Worm (Caenorhabditis elegans) whole organism, mixed stage, embryonic: Measurements from ENCODE around the gene str-232.
"Not testable (repeated sequence)": the region's sequence is repeated elsewhere in the genome, so short reads cannot be mapped to it uniquely, and the experiment has no call there.

Source experiments
- M03D4.4 ChIP-seq: sonication (generic microtip); optimal IDR thresholded peaks from 2 replicates; lab custom pipeline; 2017; ENCODE audit warnings: mild to moderate bottlenecking, missing genetic modification characterization, missing compliant biosample characterization
- blmp-1 ChIP-seq: fragments of 150-350 bp; optimal IDR thresholded peaks from 2 replicates; lab custom pipeline; 2014; ENCODE audit warnings: missing biosample characterization, missing genetic modification characterization
- ceh-39 ChIP-seq: fragments of 150-350 bp; optimal IDR thresholded peaks from 2 replicates; lab custom pipeline; 2014; ENCODE audit warnings: missing biosample characterization, missing genetic modification characterization
- ceh-43 ChIP-seq: fragments of 200-800 bp; sonication (Bioruptor generic); optimal IDR thresholded peaks from 2 replicates; lab custom pipeline; 2018; ENCODE audit warnings: mild to moderate bottlenecking, missing genetic modification characterization, moderate library complexity, missing compliant biosample characterization
- ceh-83 ChIP-seq: fragments of 200-800 bp; sonication (Bioruptor generic); optimal IDR thresholded peaks from 2 replicates; lab custom pipeline; 2018; ENCODE audit warnings: mild to moderate bottlenecking, missing genetic modification characterization, missing compliant biosample characterization
- ces-1 ChIP-seq: fragments of 150-350 bp; optimal IDR thresholded peaks from 2 replicates; lab custom pipeline; 2014; ENCODE audit warnings: missing biosample characterization, missing genetic modification reagents, missing genetic modification characterization
- drap-1 ChIP-seq: fragments of 200-800 bp; sonication (Bioruptor generic); optimal IDR thresholded peaks from 3 replicates; lab custom pipeline; 2018; ENCODE audit warnings: mild to moderate bottlenecking, missing genetic modification characterization, missing compliant biosample characterization
- elt-1 ChIP-seq: sonication (generic microtip); optimal IDR thresholded peaks from 2 replicates; lab custom pipeline; 2017; ENCODE audit warnings: missing genetic modification characterization, mild to moderate bottlenecking, missing compliant biosample characterization, antibody characterized with exemption, moderate library complexity, borderline replicate concordance; ENCODE audit not compliant: insufficient read depth
- elt-3 ChIP-seq: fragments of 150-350 bp; optimal IDR thresholded peaks from 2 replicates; lab custom pipeline; 2014; ENCODE audit warnings: missing biosample characterization, missing genetic modification characterization
- flh-1 ChIP-seq: fragments of 200-800 bp; sonication (Bioruptor generic); optimal IDR thresholded peaks from 2 replicates; lab custom pipeline; 2018; ENCODE audit warnings: mild to moderate bottlenecking, missing genetic modification characterization, moderate library complexity, missing compliant biosample characterization
- hlh-1 ChIP-seq: fragments of 150-350 bp; optimal IDR thresholded peaks from 2 replicates; lab custom pipeline; 2014; ENCODE audit warnings: missing biosample characterization, missing genetic modification reagents, missing genetic modification characterization
- lin-13 ChIP-seq: fragments of 150-350 bp; optimal IDR thresholded peaks from 2 replicates; lab custom pipeline; 2014; ENCODE audit warnings: missing biosample characterization, missing genetic modification characterization
- lin-32 ChIP-seq: fragments of 200-800 bp; sonication (Bioruptor generic); optimal IDR thresholded peaks from 2 replicates; lab custom pipeline; 2018; ENCODE audit warnings: mild to moderate bottlenecking, missing genetic modification characterization, missing compliant biosample characterization
- lsy-2 ChIP-seq: fragments of 150-350 bp; optimal IDR thresholded peaks from 2 replicates; lab custom pipeline; 2014; ENCODE audit warnings: missing biosample characterization, missing genetic modification characterization
- mep-1 ChIP-seq: fragments of 150-350 bp; optimal IDR thresholded peaks from 2 replicates; lab custom pipeline; 2017; ENCODE audit warnings: missing biosample characterization, missing genetic modification reagents, missing genetic modification characterization, inconsistent platforms
- mls-2 ChIP-seq: sonication (generic microtip); optimal IDR thresholded peaks from 2 replicates; lab custom pipeline; 2016; ENCODE audit warnings: mild to moderate bottlenecking, missing genetic modification characterization, moderate library complexity, missing compliant biosample characterization
- nhr-12 ChIP-seq: fragments of 150-350 bp; optimal IDR thresholded peaks from 2 replicates; lab custom pipeline; 2014; ENCODE audit warnings: missing biosample characterization, missing genetic modification characterization
- nhr-2 ChIP-seq: fragments of 150-350 bp; optimal IDR thresholded peaks from 2 replicates; lab custom pipeline; 2014; ENCODE audit warnings: missing biosample characterization, missing genetic modification characterization
- nhr-237 ChIP-seq: fragments of 150-350 bp; optimal IDR thresholded peaks from 2 replicates; lab custom pipeline; 2014; ENCODE audit warnings: missing biosample characterization, missing genetic modification characterization
- nhr-28 ChIP-seq: fragments of 150-350 bp; optimal IDR thresholded peaks from 2 replicates; lab custom pipeline; 2014; ENCODE audit warnings: missing biosample characterization, missing genetic modification characterization
- nhr-76 ChIP-seq: sonication (generic microtip); optimal IDR thresholded peaks from 2 replicates; lab custom pipeline; 2017; ENCODE audit warnings: missing biosample characterization, missing genetic modification characterization
- pha-4 ChIP-seq: fragments of 150-350 bp; optimal IDR thresholded peaks from 2 replicates; lab custom pipeline; 2018; ENCODE audit warnings: missing biosample characterization, missing genetic modification reagents, missing genetic modification characterization
- sem-2 ChIP-seq: fragments of 200-800 bp; sonication (Bioruptor generic); optimal IDR thresholded peaks from 2 replicates; lab custom pipeline; 2018; ENCODE audit warnings: mild to moderate bottlenecking, missing genetic modification characterization, missing compliant biosample characterization
- snpc-4 ChIP-seq: fragments of 150-350 bp; optimal IDR thresholded peaks from 2 replicates; lab custom pipeline; 2014; ENCODE audit warnings: missing biosample characterization, missing genetic modification characterization
- sptf-1 ChIP-seq: sonication (generic microtip); optimal IDR thresholded peaks from 2 replicates; lab custom pipeline; 2017; ENCODE audit warnings: mild to moderate bottlenecking, missing genetic modification characterization, moderate library complexity, missing compliant biosample characterization
- tbx-8 ChIP-seq: fragments of 200-800 bp; sonication (Bioruptor generic); optimal IDR thresholded peaks from 2 replicates; lab custom pipeline; 2018; ENCODE audit warnings: mild to moderate bottlenecking, missing genetic modification characterization, moderate library complexity, missing compliant biosample characterization
- unc-62 ChIP-seq: fragments of 150-350 bp; optimal IDR thresholded peaks from 2 replicates; lab custom pipeline; 2014; ENCODE audit warnings: missing biosample characterization, missing genetic modification reagents, missing genetic modification characterization
- zip-8 ChIP-seq: fragments of 150-350 bp; optimal IDR thresholded peaks from 2 replicates; lab custom pipeline; 2014; ENCODE audit warnings: missing biosample characterization, missing genetic modification characterization
- ztf-11 ChIP-seq: fragments of 150-350 bp; optimal IDR thresholded peaks from 2 replicates; lab custom pipeline; 2014; ENCODE audit warnings: missing biosample characterization, missing genetic modification characterization

Gene str-232

ce11 chrV:16007505-16007904 is 8.0 kb downstream of the str-232 start, which contains the start of gene str-231:
TSS of gene str-231 (minus strand) at chrV:16007605.
- TF ChIP-seq lsy-2 (tag; lab: Kevin White, UChicago) (no peak), snpc-4 (tag; lab: Kevin White, UChicago) (no peak), lin-13 (no peak), flh-1 (no peak), elt-1 (tag; lab: Kevin White, UChicago) (no peak), mep-1 (no peak), ceh-43 (GFP tag; lab: Kevin White, UChicago) (no peak), sem-2 (GFP tag; lab: Kevin White, UChicago) (no peak), elt-3 (tag; lab: Kevin White, UChicago) (no peak), ceh-39 (no peak), nhr-28 (tag; lab: Kevin White, UChicago) (no peak), nhr-2 (tag; lab: Kevin White, UChicago) (no peak), sptf-1 (no peak)

ce11 chrV:16002288-16002687 is 13.3 kb downstream of the str-232 start, which contains the start of gene nhr-63:
TSS of gene nhr-63 (plus strand) at chrV:16002588.
- TF ChIP-seq nhr-237 (tag; lab: Kevin White, UChicago) = no peak
- TF ChIP-seq M03D4.4 (tag; lab: Kevin White, UChicago) = no peak
- TF ChIP-seq nhr-28 (tag; lab: Kevin White, UChicago) = no peak
- TF ChIP-seq mep-1 = no peak
- no peak for TF ChIP-seq blmp-1 (tag; lab: Kevin White, UChicago)
- no peak for TF ChIP-seq zip-8 (tag; lab: Kevin White, UChicago)
- TF ChIP-seq ceh-83 (GFP tag; lab: Kevin White, UChicago) = no peak
- no peak for TF ChIP-seq sem-2 (GFP tag; lab: Kevin White, UChicago)
- no peak for TF ChIP-seq elt-3 (tag; lab: Kevin White, UChicago)
- TF ChIP-seq snpc-4 (tag; lab: Kevin White, UChicago) = no peak
- TF ChIP-seq tbx-8 (GFP tag; lab: Kevin White, UChicago) = no peak
- TF ChIP-seq, all 35 proteins: peak for 0

ce11 chrV:16000433-16000832 is 15.1 kb downstream of the str-232 start, which contains the start of gene nhr-50:
TSS of gene nhr-50 (minus strand) at chrV:16000631.
- TF ChIP-seq pha-4 (tag; lab: Kevin White, UChicago) (peak; percentile 36), nhr-2 (tag; lab: Kevin White, UChicago) (no peak)

- TF ChIP-seq nhr-12 (tag; lab: Kevin White, UChicago) (no peak), ceh-43 (GFP tag; lab: Kevin White, UChicago) (no peak), drap-1 (GFP tag; lab: Kevin White, UChicago) (no peak), nhr-237 (tag; lab: Kevin White, UChicago) (no peak), ztf-11 (tag; lab: Kevin White, UChicago) (no peak), zip-8 (tag; lab: Kevin White, UChicago) (no peak), elt-3 (tag; lab: Kevin White, UChicago) (no peak), hlh-1 (tag; lab: Kevin White, UChicago) (no peak), ces-1 (GFP tag; lab: Kevin White, UChicago) (no peak), mls-2 (tag; lab: Kevin White, UChicago) (no peak), unc-62 (GFP tag; lab: Kevin White, UChicago) (no peak), snpc-4 (tag; lab: Kevin White, UChicago) (no peak), elt-1 (tag; lab: Kevin White, UChicago) (no peak), ceh-39 (no peak), mep-1 (no peak), sptf-1 (no peak), flh-1 (no peak), M03D4.4 (tag; lab: Kevin White, UChicago) (no peak)
Observed at ce11 chrV:15996655-15997186, 18.8 kb downstream of the str-232 start, which contains the start of the genes C06C6.9 and C06C6.8. TSS of gene C06C6.9 (minus strand) at chrV:15996755. TSS of gene C06C6.8 (plus strand) at chrV:15997136.

ce11 chrV:15991850-15992249 is 23.7 kb downstream of the str-232 start, which contains the start of gene C06C6.7:
TSS of gene C06C6.7 (plus strand) at chrV:15992150.
- TF ChIP-seq flh-1; mls-2 (tag; lab: Kevin White, UChicago); nhr-76 (tag; lab: Kevin White, UChicago): not testable (repeated sequence)

- TF ChIP-seq unc-62 (GFP tag; lab: Kevin White, UChicago) (no peak), ztf-11 (tag; lab: Kevin White, UChicago) (no peak), hlh-1 (tag; lab: Kevin White, UChicago) (no peak), nhr-237 (tag; lab: Kevin White, UChicago) (no peak), lin-32 (GFP tag; lab: Kevin White, UChicago) (no peak), nhr-76 (tag; lab: Kevin White, UChicago) (no peak), zip-8 (tag; lab: Kevin White, UChicago) (no peak), sem-2 (GFP tag; lab: Kevin White, UChicago) (no peak)
- TF ChIP-seq, all 35 proteins: peak for 0
Observed at ce11 chrV:15988074-15988473, 27.5 kb downstream of the str-232 start, which contains the start of gene F36G9.15. TSS of gene F36G9.15 (minus strand) at chrV:15988174.
